Fruit fly (Drosophila melanogaster): Measurements from ENCODE around the gene Nup205.
A peak's percentile ranks its signal among the peaks of the same experiment; 100 is the strongest.

Nup205 gene

DNA sequence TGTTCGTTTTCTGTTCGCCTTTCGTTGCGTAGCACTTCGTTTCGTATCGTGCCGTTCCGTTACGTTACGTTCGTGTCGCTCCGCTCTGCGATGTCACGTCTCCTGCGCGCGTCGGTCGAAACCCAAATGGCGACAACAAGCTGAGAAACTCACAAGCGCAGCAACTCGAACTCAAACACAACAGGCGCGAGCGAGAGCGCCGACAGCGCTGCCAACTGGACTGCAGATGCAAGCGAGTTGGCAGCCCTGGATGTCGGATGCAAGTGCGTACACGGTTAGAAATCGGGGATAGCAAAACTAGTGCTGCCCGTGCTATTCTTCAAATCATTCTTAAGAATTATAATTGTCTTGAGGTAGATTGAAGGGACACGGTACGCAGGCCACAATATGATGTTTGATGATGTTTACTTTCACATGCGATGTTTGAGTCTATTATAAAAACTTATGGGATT lies 3.6 kb upstream of the Nup205 start (continued):
- TF ChIP-seq fu2 (GFP tag; optimal IDR thresholded peaks at IDR 0.05) = peak; percentile 36
- no peak for TF ChIP-seq hth (optimal IDR thresholded peaks at IDR 0.05)
- peak; percentile 58 for TF ChIP-seq CG32772 (GFP tag; IDR thresholded peaks at IDR 0.05)
- TF ChIP-seq gcm (GFP tag; optimal IDR thresholded peaks at IDR 0.05) = peak; percentile 40
- peak; percentile 70; the same call in 2 of the 3 replicates for TF ChIP-seq H15 (GFP tag; IDR thresholded peaks at IDR 0.05)
- no peak for TF ChIP-seq Hr39 (optimal IDR thresholded peaks at IDR 0.05)
- TF ChIP-seq sens (GFP tag) = peak; percentile 94
- TF ChIP-seq CG31365 (tag; optimal IDR thresholded peaks at IDR 0.05) = no peak
- TF ChIP-seq CTCF (GFP tag; optimal IDR thresholded peaks at IDR 0.05) = peak; percentile 31
- peak; percentile 55 for TF ChIP-seq CG17385 (GFP tag; optimal IDR thresholded peaks at IDR 0.05)
- TF ChIP-seq abd-A (tag; optimal IDR thresholded peaks at IDR 0.05) = no peak
- TF ChIP-seq kay (GFP tag; optimal IDR thresholded peaks at IDR 0.05) = peak; percentile 24
- peak; percentile 57 for TF ChIP-seq CG10543 (GFP tag; optimal IDR thresholded peaks at IDR 0.05)
- TF ChIP-seq CG14710 (tag; optimal IDR thresholded peaks at IDR 0.05) = peak; percentile 53
- peak; percentile 18; the same call in 1 of the 2 replicates for TF ChIP-seq hbn (GFP tag; IDR thresholded peaks at IDR 0.05; ENCODE audit: partially characterized antibody)
- peak; percentile 52 for TF ChIP-seq Neu2 (GFP tag; optimal IDR thresholded peaks at IDR 0.05; ENCODE audit: borderline replicate concordance)
- TF ChIP-seq gfzf (GFP tag; optimal IDR thresholded peaks at IDR 0.05) = peak; percentile 20
- TF ChIP-seq cato (GFP tag; optimal IDR thresholded peaks at IDR 0.05; ENCODE audit: borderline replicate concordance) = peak; percentile 27
- TF ChIP-seq shn (GFP tag; optimal IDR thresholded peaks at IDR 0.05) = peak; percentile 79
- peak; percentile 64 for TF ChIP-seq CG11247 (GFP tag; IDR thresholded peaks at IDR 0.05)
- no peak for TF ChIP-seq grn (GFP tag; optimal IDR thresholded peaks at IDR 0.05)
- 0 out of 3 replicates have a peak, but pooled peaks have one; percentile 26 for TF ChIP-seq Doc3 (GFP tag; IDR thresholded peaks at IDR 0.05; ENCODE audit: partially characterized antibody)
- no peak for TF ChIP-seq Dip2 (GFP tag; IDR thresholded peaks at IDR 0.05)
- peak; percentile 64 for TF ChIP-seq ranshi (GFP tag; IDR thresholded peaks at IDR 0.05)
- TF ChIP-seq HmgD (GFP tag; optimal IDR thresholded peaks at IDR 0.05) = peak; percentile 76
- TF ChIP-seq eve (GFP tag; optimal IDR thresholded peaks at IDR 0.05) = no peak
- TF ChIP-seq CG13894 (tag; optimal IDR thresholded peaks at IDR 0.05) = peak; percentile 28
- peak; percentile 35 for TF ChIP-seq CG10147 (GFP tag; optimal IDR thresholded peaks at IDR 0.05)
- peak; percentile 64 for TF ChIP-seq maf-S (GFP tag; optimal IDR thresholded peaks at IDR 0.05)
- TF ChIP-seq CG9876 (GFP tag; optimal IDR thresholded peaks at IDR 0.05) = peak; percentile 60
- peak; percentile 72 for TF ChIP-seq tx (GFP tag; optimal IDR thresholded peaks at IDR 0.05)
- peak; percentile 58 for TF ChIP-seq CG6813 (GFP tag; optimal IDR thresholded peaks at IDR 0.05)
- TF ChIP-seq CG7372 (GFP tag; IDR thresholded peaks at IDR 0.05) = peak; percentile 69
- peak; percentile 37 for TF ChIP-seq CG4854 (GFP tag; optimal IDR thresholded peaks at IDR 0.05)
- peak; percentile 46; the same call in 1 of the 3 replicates for TF ChIP-seq CG17361 (GFP tag; IDR thresholded peaks at IDR 0.05)
- TF ChIP-seq klu (GFP tag; IDR thresholded peaks at IDR 0.05) = peak; percentile 39; the same call in 1 of the 2 replicates
- peak; percentile 54; the same call in 2 of the 3 replicates for TF ChIP-seq HLH4C (GFP tag; IDR thresholded peaks at IDR 0.05; ENCODE audit: partially characterized antibody)
- peak; percentile 70 for TF ChIP-seq CG8089 (GFP tag; optimal IDR thresholded peaks at IDR 0.05)
- peak; percentile 69; the same call in 2 of the 3 replicates for TF ChIP-seq Mrtf (GFP tag; IDR thresholded peaks at IDR 0.05)
- TF ChIP-seq ase (GFP tag; IDR thresholded peaks at IDR 0.05) = peak; percentile 69
- peak; percentile 62; the same call in 2 of the 3 replicates for TF ChIP-seq ken (GFP tag; IDR thresholded peaks at IDR 0.05)
- TF ChIP-seq phol (tag; optimal IDR thresholded peaks at IDR 0.05) = peak; percentile 70
- TF ChIP-seq CG12744 (GFP tag; optimal IDR thresholded peaks at IDR 0.05) = peak; percentile 58
- peak; percentile 2 for TF ChIP-seq CG3407 (GFP tag; optimal IDR thresholded peaks at IDR 0.05)
- TF ChIP-seq ERR (GFP tag; optimal IDR thresholded peaks at IDR 0.05) = peak; percentile 67
- 0 out of 2 replicates have a peak, but pooled peaks have one; percentile 6 for TF ChIP-seq al (GFP tag; IDR thresholded peaks at IDR 0.05)
- peak; percentile 57 for TF ChIP-seq CHES-1-like (GFP tag; optimal IDR thresholded peaks at IDR 0.05)
- TF ChIP-seq CG7556 (GFP tag; optimal IDR thresholded peaks at IDR 0.05) = peak; percentile 56
- peak; percentile 80 for TF ChIP-seq tgo (GFP tag; IDR thresholded peaks at IDR 0.05)
- peak; percentile 71 for TF ChIP-seq Drgx (GFP tag; IDR thresholded peaks at IDR 0.05)
- peak; percentile 59 for TF ChIP-seq pzg (GFP tag; optimal IDR thresholded peaks at IDR 0.05)
- no peak for TF ChIP-seq CG2129 (GFP tag; IDR thresholded peaks at IDR 0.05; ENCODE audit: partially characterized antibody)

Measured in whole organism, embryonic.